Fruit fly (Drosophila melanogaster) whole organism, embryonic: ENCODE data around the gene Taf6.

ENCODE experiments used
- Abd-B ChIP-seq: fragments of 200-800 bp; sonication (Bioruptor generic); optimal IDR thresholded peaks from 2 replicates; lab custom pipeline; 2018; ENCODE audit warnings: missing biosample characterization, mild to moderate bottlenecking, missing genetic modification characterization, moderate library complexity
- Asciz ChIP-seq: fragments of 200-800 bp; sonication (Bioruptor generic); optimal IDR thresholded peaks from 2 replicates; lab custom pipeline; 2017; ENCODE audit warnings: missing biosample characterization, mild to moderate bottlenecking, missing genetic modification characterization, missing genetic modification reagents
- Atf6 ChIP-seq: fragments of 200-800 bp; sonication (Bioruptor generic); IDR thresholded peaks from 2 replicates; pipeline ENCODE4 v1.3.6; 2022; ENCODE audit warnings: missing biosample characterization, missing genetic modification characterization
- Bgb ChIP-seq: fragments of 200-800 bp; sonication (Bioruptor generic); IDR thresholded peaks from 2 replicates; pipeline ENCODE4 v1.3.6; 2022; ENCODE audit warnings: missing biosample characterization, missing genetic modification characterization; ENCODE audit not compliant: partially characterized antibody
- Blimp-1 ChIP-seq: fragments of 200-800 bp; sonication (Bioruptor generic); optimal IDR thresholded peaks from 3 replicates; lab custom pipeline; 2018; ENCODE audit warnings: missing biosample characterization, missing genetic modification characterization, mild to moderate bottlenecking, moderate library complexity, missing genetic modification reagents
- CG11696 ChIP-seq: fragments of 200-800 bp; sonication (Bioruptor generic); IDR thresholded peaks from 2 replicates; pipeline ENCODE4 v1.3.6; 2022; ENCODE audit warnings: missing biosample characterization, missing genetic modification characterization
- CG14441 ChIP-seq: fragments of 200-800 bp; sonication (Bioruptor generic); IDR thresholded peaks from 2 replicates; pipeline ENCODE4 v1.3.6; 2022; ENCODE audit warnings: missing biosample characterization, missing genetic modification characterization
- CG14667 ChIP-seq: fragments of 200-800 bp; sonication (Bioruptor generic); IDR thresholded peaks from 2 replicates; pipeline ENCODE4 v1.3.6; 2022; ENCODE audit warnings: missing biosample characterization, missing genetic modification characterization
- CG15601 ChIP-seq: fragments of 200-800 bp; sonication (Bioruptor generic); optimal IDR thresholded peaks from 3 replicates; lab custom pipeline; 2019; ENCODE audit warnings: missing biosample characterization, mild to moderate bottlenecking, missing genetic modification characterization, moderate library complexity
- CG17361 ChIP-seq: fragments of 200-800 bp; sonication (Bioruptor generic); IDR thresholded peaks from 3 replicates; pipeline ENCODE4 v1.3.6; 2022; ENCODE audit warnings: missing biosample characterization, missing genetic modification characterization
- CG17829 ChIP-seq: fragments of 200-800 bp; optimal IDR thresholded peaks from 2 replicates; lab custom pipeline; 2019; ENCODE audit warnings: missing biosample characterization, mild to moderate bottlenecking, missing genetic modification characterization, moderate library complexity
- CG17912 ChIP-seq: fragments of 200-800 bp; sonication (Bioruptor generic); optimal IDR thresholded peaks from 2 replicates; lab custom pipeline; 2018; ENCODE audit warnings: missing biosample characterization, mild to moderate bottlenecking, missing genetic modification characterization
- CG34224 ChIP-seq: fragments of 200-800 bp; sonication (Bioruptor generic); IDR thresholded peaks from 3 replicates; pipeline ENCODE4 v1.3.6; 2022; ENCODE audit warnings: missing biosample characterization, missing genetic modification characterization; ENCODE audit not compliant: partially characterized antibody
- CG4617 ChIP-seq: fragments of 200-800 bp; sonication (Bioruptor generic); optimal IDR thresholded peaks from 3 replicates; lab custom pipeline; 2016; ENCODE audit warnings: missing biosample characterization, missing genetic modification characterization, borderline replicate concordance
- CG4707 ChIP-seq: fragments of 200-800 bp; sonication (Bioruptor generic); optimal IDR thresholded peaks from 2 replicates; lab custom pipeline; 2018; ENCODE audit warnings: missing biosample characterization, mild to moderate bottlenecking, missing genetic modification characterization, moderate library complexity
- CG6254 ChIP-seq: fragments of 200-800 bp; sonication (Bioruptor generic); optimal IDR thresholded peaks from 3 replicates; lab custom pipeline; 2017; ENCODE audit warnings: mild to moderate bottlenecking, missing biosample characterization, missing genetic modification reagents, missing genetic modification characterization
- CG7271 ChIP-seq: fragments of 200-800 bp; sonication (Bioruptor generic); optimal IDR thresholded peaks from 2 replicates; lab custom pipeline; 2018; ENCODE audit warnings: missing biosample characterization, mild to moderate bottlenecking, missing genetic modification characterization, moderate library complexity
- CG7357 ChIP-seq: fragments of 200-800 bp; sonication (Bioruptor generic); IDR thresholded peaks from 3 replicates; pipeline ENCODE4 v1.3.6; 2022; ENCODE audit warnings: missing biosample characterization, missing genetic modification characterization
- CG9215 ChIP-seq: fragments of 200-800 bp; sonication (Bioruptor generic); IDR thresholded peaks from 2 replicates; pipeline ENCODE4 v1.3.6; 2022; ENCODE audit warnings: missing biosample characterization, missing genetic modification characterization
- CoRest ChIP-seq: fragments of 200-800 bp; sonication (Bioruptor generic); optimal IDR thresholded peaks from 3 replicates; lab custom pipeline; 2018; ENCODE audit warnings: missing biosample characterization, mild to moderate bottlenecking, missing genetic modification characterization, moderate library complexity
- Dbx ChIP-seq: fragments of 200-800 bp; sonication (Bioruptor generic); IDR thresholded peaks from 3 replicates; pipeline ENCODE4 v1.3.6; 2022; ENCODE audit warnings: missing biosample characterization, missing genetic modification characterization
- Deaf1 ChIP-seq: fragments of 200-800 bp; optimal IDR thresholded peaks from 3 replicates; lab custom pipeline; 2019; ENCODE audit warnings: missing biosample characterization, mild to moderate bottlenecking, missing genetic modification characterization, moderate library complexity
- Dref ChIP-seq: fragments of 200-800 bp; sonication (Bioruptor generic); IDR thresholded peaks from 2 replicates; pipeline ENCODE4 v1.3.6; 2022; ENCODE audit warnings: missing biosample characterization, missing genetic modification characterization
- Drgx ChIP-seq: fragments of 200-800 bp; sonication (Bioruptor generic); IDR thresholded peaks from 2 replicates; pipeline ENCODE4 v1.3.6; 2022; ENCODE audit warnings: missing biosample characterization, missing genetic modification characterization
- E2f2 ChIP-seq: fragments of 200-800 bp; sonication (Bioruptor generic); IDR thresholded peaks from 2 replicates; pipeline ENCODE4 v1.3.6; 2022; ENCODE audit warnings: missing biosample characterization, missing genetic modification characterization
- HLH4C ChIP-seq: fragments of 200-800 bp; sonication (Bioruptor generic); IDR thresholded peaks from 3 replicates; pipeline ENCODE4 v1.3.6; 2022; ENCODE audit warnings: missing biosample characterization, missing genetic modification characterization; ENCODE audit not compliant: partially characterized antibody
- Hey ChIP-seq: fragments of 200-800 bp; sonication (Bioruptor generic); optimal IDR thresholded peaks from 3 replicates; lab custom pipeline; 2018; ENCODE audit warnings: missing biosample characterization, mild to moderate bottlenecking, missing genetic modification characterization
- Hr39 ChIP-seq: fragments of >200 bp; optimal IDR thresholded peaks from 2 replicates; lab custom pipeline; 2017
- Mes4 ChIP-seq: fragments of 200-800 bp; sonication (Bioruptor generic); optimal IDR thresholded peaks from 2 replicates; lab custom pipeline; 2016; ENCODE audit warnings: missing biosample characterization, missing genetic modification characterization
- NC2α ChIP-seq: fragments of 200-800 bp; sonication (Bioruptor generic); optimal IDR thresholded peaks from 2 replicates; lab custom pipeline; 2016; ENCODE audit warnings: missing biosample characterization, missing genetic modification characterization
- NC2β ChIP-seq: fragments of 200-800 bp; sonication (Bioruptor generic); optimal IDR thresholded peaks from 2 replicates; lab custom pipeline; 2016; ENCODE audit warnings: missing biosample characterization, missing genetic modification characterization
- Oaz ChIP-seq: fragments of 200-800 bp; sonication (Bioruptor generic); IDR thresholded peaks from 2 replicates; pipeline ENCODE4 v1.3.6; 2022; ENCODE audit warnings: missing biosample characterization, missing genetic modification characterization
- Poxn ChIP-seq: fragments of 200-800 bp; sonication (Bioruptor generic); IDR thresholded peaks from 2 replicates; pipeline ENCODE4 v1.3.6; 2022; ENCODE audit warnings: missing biosample characterization, missing genetic modification characterization
- TFAM ChIP-seq: fragments of 200-800 bp; sonication (Bioruptor generic); optimal IDR thresholded peaks from 2 replicates; lab custom pipeline; 2017; ENCODE audit warnings: missing biosample characterization, missing genetic modification characterization, inconsistent platforms
- Vsx1 ChIP-seq: fragments of 200-800 bp; sonication (Bioruptor generic); optimal IDR thresholded peaks from 2 replicates; lab custom pipeline; 2017; ENCODE audit warnings: missing biosample characterization, mild to moderate bottlenecking, missing genetic modification characterization, missing genetic modification reagents
- Xrp1 ChIP-seq: fragments of 200-800 bp; sonication (Bioruptor generic); IDR thresholded peaks from 2 replicates; pipeline ENCODE4 v1.3.6; 2022; ENCODE audit warnings: missing biosample characterization, missing genetic modification characterization
- bcd ChIP-seq: fragments of 200-800 bp; sonication (Bioruptor generic); optimal IDR thresholded peaks from 2 replicates; lab custom pipeline; 2017; ENCODE audit warnings: missing biosample characterization, mild to moderate bottlenecking, missing genetic modification characterization
- chif ChIP-seq, 2 experiments: fragments of 200-800 bp; sonication (Bioruptor generic); optimal IDR thresholded peaks; 3 replicates each; lab custom pipeline; 2016; ENCODE audit warnings: missing biosample characterization in 2 of 2, missing genetic modification characterization in 2 of 2
- chn ChIP-seq: fragments of 200-800 bp; sonication (Bioruptor generic); optimal IDR thresholded peaks from 2 replicates; lab custom pipeline; 2016; ENCODE audit warnings: missing biosample characterization, missing genetic modification characterization
- crc ChIP-seq: fragments of 200-800 bp; sonication (Bioruptor generic); optimal IDR thresholded peaks from 2 replicates; lab custom pipeline; 2016; ENCODE audit warnings: missing biosample characterization, missing genetic modification characterization
- fd102C ChIP-seq: fragments of 200-800 bp; sonication (Bioruptor generic); optimal IDR thresholded peaks from 2 replicates; lab custom pipeline; 2018; ENCODE audit warnings: missing biosample characterization, mild to moderate bottlenecking, missing genetic modification characterization, moderate library complexity
- gem ChIP-seq: fragments of 200-800 bp; sonication (Bioruptor generic); optimal IDR thresholded peaks from 2 replicates; lab custom pipeline; 2019; ENCODE audit warnings: missing biosample characterization, mild to moderate bottlenecking, missing genetic modification characterization, moderate library complexity
- hth ChIP-seq: fragments of >200 bp; optimal IDR thresholded peaks from 2 replicates; lab custom pipeline; 2017; ENCODE audit warnings: inconsistent platforms
- mld ChIP-seq: fragments of 200-800 bp; sonication (Bioruptor generic); IDR thresholded peaks from 3 replicates; pipeline ENCODE4 v1.3.6; 2022; ENCODE audit warnings: missing biosample characterization, missing genetic modification characterization; ENCODE audit not compliant: partially characterized antibody
- oc ChIP-seq: fragments of 200-800 bp; sonication (Bioruptor generic); optimal IDR thresholded peaks from 2 replicates; lab custom pipeline; 2018; ENCODE audit warnings: missing biosample characterization, mild to moderate bottlenecking, missing genetic modification characterization, moderate library complexity
- pzg ChIP-seq: fragments of 200-800 bp; sonication (Bioruptor generic); optimal IDR thresholded peaks from 3 replicates; lab custom pipeline; 2018; ENCODE audit warnings: missing biosample characterization, mild to moderate bottlenecking, missing genetic modification characterization, moderate library complexity
- row ChIP-seq: fragments of 200-800 bp; sonication (Bioruptor generic); IDR thresholded peaks from 3 replicates; pipeline ENCODE4 v1.3.6; 2022; ENCODE audit warnings: missing biosample characterization, missing genetic modification characterization
- salm ChIP-seq: fragments of 200-800 bp; sonication (Bioruptor generic); optimal IDR thresholded peaks from 2 replicates; lab custom pipeline; 2018; ENCODE audit warnings: missing biosample characterization, mild to moderate bottlenecking, missing genetic modification characterization
- ssp ChIP-seq: fragments of 200-800 bp; sonication (Bioruptor generic); IDR thresholded peaks from 2 replicates; pipeline ENCODE4 v1.3.6; 2022; ENCODE audit warnings: missing biosample characterization, missing genetic modification characterization
- wek ChIP-seq: fragments of 200-800 bp; sonication (Bioruptor generic); optimal IDR thresholded peaks from 3 replicates; lab custom pipeline; 2018; ENCODE audit warnings: missing biosample characterization, mild to moderate bottlenecking, missing genetic modification characterization, moderate library complexity

Gene Taf6

DNA sequence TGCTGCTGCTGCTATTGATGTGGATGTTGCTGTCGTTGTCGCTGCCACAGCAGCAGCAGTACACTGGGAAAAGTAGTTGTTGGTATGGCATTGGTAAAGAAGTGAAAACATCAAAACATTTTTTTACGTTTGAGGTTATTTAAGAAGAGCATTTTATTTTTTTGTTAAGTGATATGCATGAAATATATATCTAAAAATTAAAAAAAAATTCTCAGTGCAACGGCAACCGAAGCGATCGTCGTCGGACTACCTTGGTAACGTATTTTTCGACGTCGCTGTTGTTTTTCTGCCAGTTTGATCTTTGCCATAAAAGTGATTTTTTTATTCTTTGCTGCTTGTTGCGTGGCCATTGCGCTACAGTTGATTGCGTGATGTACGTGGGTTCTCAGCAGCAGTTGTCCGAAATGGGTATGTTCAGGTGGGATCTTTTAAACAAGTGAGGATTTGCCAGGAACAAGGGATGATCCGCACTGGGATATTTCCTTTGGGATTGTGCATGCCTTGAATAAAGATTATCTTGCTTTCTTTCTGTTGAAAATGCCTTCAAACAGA, 38.1 kb upstream of the Taf6 start (continued):
- TF ChIP-seq CG17829 (tag; lab: Kevin White, UChicago) (peak; percentile 98), chn (GFP tag; lab: Kevin White, UChicago) (peak; percentile 92), Atf6 (peak; percentile 95), E2f2 (peak; percentile 80), Vsx1 (GFP tag; lab: Kevin White, UChicago) (peak; percentile 92), oc (tag; lab: Kevin White, UChicago) (peak; percentile 96), chif (GFP tag; optimal IDR thresholded peaks at IDR 0.05; lab: Kevin White, UChicago) (peak; percentile 89 to 96), crc (peak; percentile 80), salm (tag; lab: Kevin White, UChicago) (peak; percentile 93), pzg (GFP tag; lab: Kevin White, UChicago) (no peak), bcd (GFP tag; lab: Kevin White, UChicago) (peak; percentile 94), Asciz (GFP tag; lab: Kevin White, UChicago) (peak; percentile 93), CG9215 (GFP tag; lab: Robert Waterston, UW) (peak; percentile 87), hth (no peak), CG7357 (peak; percentile 87), NC2β (GFP tag; lab: Kevin White, UChicago) (peak; percentile 91), row (peak; percentile 96), Deaf1 (peak; percentile 74), Hey (peak; percentile 75), CoRest (tag; lab: Kevin White, UChicago) (peak; percentile 97), CG15601 (tag; lab: Kevin White, UChicago) (peak; percentile 95), Abd-B (peak; percentile 95), Hr39 (lab: Kevin White, UChicago) (no peak), Bgb (no peak), wek (GFP tag; lab: Kevin White, UChicago) (peak; percentile 76), fd102C (GFP tag; lab: Kevin White, UChicago) (peak; percentile 99), CG17361 (GFP tag; lab: Robert Waterston, UW) (peak; percentile 94), CG14441 (peak; percentile 92), Drgx (GFP tag; lab: Robert Waterston, UW) (peak; percentile 99), TFAM (peak; percentile 70), Oaz (GFP tag; lab: Robert Waterston, UW) (peak; percentile 89), Poxn (peak; percentile 48; the same call in 1 of the 2 replicates), CG14667 (peak; percentile 89), CG17912 (GFP tag; lab: Kevin White, UChicago) (peak; percentile 81), CG34224 (GFP tag; lab: Robert Waterston, UW) (no peak), Mes4 (GFP tag; lab: Kevin White, UChicago) (peak; percentile 87), mld (GFP tag; lab: Robert Waterston, UW) (no peak), Xrp1 (peak; percentile 97), Dref (GFP tag; lab: Robert Waterston, UW) (no peak), NC2α (peak; percentile 87), Dbx (GFP tag; lab: Robert Waterston, UW) (peak; percentile 95), CG7271 (peak; percentile 99), CG4617 (GFP tag; lab: Kevin White, UChicago) (peak; percentile 90), HLH4C (GFP tag; lab: Robert Waterston, UW) (no peak), CG6254 (GFP tag; lab: Kevin White, UChicago) (peak; percentile 92), Blimp-1 (peak; percentile 93), gem (tag; lab: Kevin White, UChicago) (peak; percentile 98), ssp (GFP tag; lab: Robert Waterston, UW) (peak; percentile 87), CG4707 (GFP tag; lab: Kevin White, UChicago) (peak; percentile 90), CG11696 (GFP tag; lab: Robert Waterston, UW) (peak; percentile 85; the same call in 1 of the 2 replicates)
